Fruit fly (Drosophila melanogaster): ENCODE results near the gene spas.

- TF ChIP-seq CG8478 (optimal IDR thresholded peaks at IDR 0.05) (no peak), CTCF (optimal IDR thresholded peaks at IDR 0.05) (no peak)
Observed at dm6 chr3R:24003948-24004347, 34.1 kb upstream of the spas start.

Data from S2 (cell line).